Worm (Caenorhabditis elegans): ENCODE results near the gene ttr-8.
A peak's percentile ranks its signal among the peaks of the same experiment; 100 is the strongest.

Gene ttr-8

DNA sequence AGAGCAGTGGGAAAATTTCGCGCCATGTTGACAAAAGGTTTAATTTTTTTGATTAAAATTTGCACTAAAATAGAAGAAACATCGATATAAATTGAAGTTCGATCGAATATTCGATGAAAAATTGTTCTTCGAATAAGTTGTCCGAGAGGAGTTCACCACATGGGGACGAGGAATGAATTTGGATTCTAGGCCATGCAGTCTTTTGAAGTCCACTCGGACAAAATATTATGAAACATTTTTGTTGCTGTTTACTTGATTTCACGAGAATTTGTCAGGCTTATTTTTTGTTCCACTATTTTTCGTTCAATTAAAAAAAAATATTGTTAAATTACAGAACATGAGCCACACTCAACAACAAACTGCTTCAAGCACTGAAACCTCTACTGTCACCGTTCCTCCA, 44.5 kb downstream of the ttr-8 start, which contains the start of the genes cux-7 and C07H6.2 (continued):
- TF ChIP-seq pha-4 (GFP tag; IDR thresholded peaks at IDR 0.05) = no peak; the same call in 1 of the 2 replicates
- TF ChIP-seq pha-4 (tag; optimal IDR thresholded peaks at IDR 0.05) = peak; percentile 30
- no peak for TF ChIP-seq Y75B8A.6 (GFP tag; IDR thresholded peaks at IDR 0.05)
- TF ChIP-seq tra-1 (GFP tag; IDR thresholded peaks at IDR 0.05) = peak; percentile 89; the same call in 1 of the 2 replicates

DNA sequence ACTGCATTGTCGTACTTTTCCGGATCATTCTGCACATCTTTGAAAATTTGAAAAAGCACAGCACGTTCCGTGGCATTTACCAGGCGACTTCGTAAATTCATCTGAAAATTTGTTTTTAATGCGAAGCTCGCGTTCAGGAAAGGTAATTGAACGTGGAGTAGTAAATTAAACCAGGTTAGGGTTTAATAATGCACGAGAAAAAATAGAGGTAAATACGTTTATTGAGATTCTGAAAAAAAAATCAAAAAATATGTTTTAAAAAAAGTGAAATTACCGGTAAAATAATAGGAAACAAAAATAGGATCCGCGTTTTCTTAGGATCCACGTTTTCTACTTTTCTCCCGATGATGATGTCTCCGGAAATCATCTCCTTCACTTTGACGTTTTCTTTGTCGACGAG, 46.7 kb downstream of the ttr-8 start, which contains the start of gene clk-2:
Gene clk-2 (minus strand): TSS at position 101 of the 400 bp plus-strand sequence.
- TF ChIP-seq egl-43 (GFP tag; IDR thresholded peaks at IDR 0.05) (no peak), lin-1 (GFP tag; IDR thresholded peaks at IDR 0.05) (no peak), mes-2 (tag; optimal IDR thresholded peaks at IDR 0.05; ENCODE audit: poor library complexity, severe bottlenecking) (no peak), mdl-1 (tag; optimal IDR thresholded peaks at IDR 0.05) (no peak), egl-27 (tag; optimal IDR thresholded peaks at IDR 0.05) (no peak), saeg-2 (GFP tag; IDR thresholded peaks at IDR 0.05) (no peak), Y5F2A.4 (GFP tag; optimal IDR thresholded peaks at IDR 0.05) (no peak)
